Fruit fly (Drosophila melanogaster) whole organism, embryonic: ENCODE results near the gene Neurl4.
A peak's percentile ranks its signal among the peaks of the same experiment; 100 is the strongest.

Experiments
- CG10431 ChIP-seq: fragments of 200-800 bp; sonication (Bioruptor generic); optimal IDR thresholded peaks from 3 replicates; lab custom pipeline; 2018; ENCODE audit warnings: missing biosample characterization, mild to moderate bottlenecking, missing genetic modification characterization
- CG11093 ChIP-seq: fragments of 200-800 bp; sonication (Bioruptor generic); IDR thresholded peaks from 3 replicates; pipeline ENCODE4 v1.3.6; 2022; ENCODE audit warnings: missing biosample characterization, missing genetic modification characterization
- CG11247 ChIP-seq: fragments of 200-800 bp; sonication (Bioruptor generic); IDR thresholded peaks from 2 replicates; pipeline ENCODE4 v1.3.6; 2022; ENCODE audit warnings: missing biosample characterization, missing genetic modification characterization
- CG12071 ChIP-seq: fragments of 200-800 bp; sonication (Bioruptor generic); optimal IDR thresholded peaks from 3 replicates; lab custom pipeline; 2018; ENCODE audit warnings: missing biosample characterization, mild to moderate bottlenecking, missing genetic modification characterization
- CG12104 ChIP-seq: fragments of 200-800 bp; sonication (Bioruptor generic); optimal IDR thresholded peaks from 3 replicates; lab custom pipeline; 2016; ENCODE audit warnings: missing biosample characterization, missing genetic modification characterization
- CG12155 ChIP-seq: fragments of 200-800 bp; sonication (Bioruptor generic); optimal IDR thresholded peaks from 3 replicates; lab custom pipeline; 2016; ENCODE audit warnings: missing biosample characterization, missing genetic modification characterization
- CG12236 ChIP-seq: fragments of 200-800 bp; sonication (Bioruptor generic); optimal IDR thresholded peaks from 2 replicates; lab custom pipeline; 2016; ENCODE audit warnings: missing biosample characterization, missing genetic modification characterization
- CG13123 ChIP-seq: fragments of 200-800 bp; sonication (Bioruptor generic); optimal IDR thresholded peaks from 2 replicates; lab custom pipeline; 2016; ENCODE audit warnings: missing biosample characterization, missing genetic modification characterization
- CG14441 ChIP-seq: fragments of 200-800 bp; sonication (Bioruptor generic); IDR thresholded peaks from 2 replicates; pipeline ENCODE4 v1.3.6; 2022; ENCODE audit warnings: missing biosample characterization, missing genetic modification characterization
- CG15601 ChIP-seq: fragments of 200-800 bp; sonication (Bioruptor generic); optimal IDR thresholded peaks from 3 replicates; lab custom pipeline; 2019; ENCODE audit warnings: missing biosample characterization, mild to moderate bottlenecking, missing genetic modification characterization, moderate library complexity
- CG15696 ChIP-seq: fragments of 200-800 bp; sonication (Bioruptor generic); optimal IDR thresholded peaks from 2 replicates; lab custom pipeline; 2019; ENCODE audit warnings: missing biosample characterization, mild to moderate bottlenecking, missing genetic modification characterization, moderate library complexity
- CG17328 ChIP-seq: fragments of 200-800 bp; sonication (Bioruptor generic); IDR thresholded peaks from 2 replicates; pipeline ENCODE4 v1.3.6; 2022; ENCODE audit warnings: missing biosample characterization, missing genetic modification characterization
- CG18764 ChIP-seq: fragments of 200-800 bp; sonication (Bioruptor generic); optimal IDR thresholded peaks from 3 replicates; lab custom pipeline; 2016; ENCODE audit warnings: missing biosample characterization, missing genetic modification characterization
- CG2120 ChIP-seq: fragments of 200-800 bp; sonication (Bioruptor generic); optimal IDR thresholded peaks from 3 replicates; lab custom pipeline; 2016; ENCODE audit warnings: missing biosample characterization, missing genetic modification characterization
- CG2129 ChIP-seq: fragments of 200-800 bp; sonication (Bioruptor generic); IDR thresholded peaks from 2 replicates; pipeline ENCODE4 v1.3.6; 2022; ENCODE audit warnings: missing biosample characterization, missing genetic modification characterization; ENCODE audit not compliant: partially characterized antibody
- CG2875 ChIP-seq: fragments of 200-800 bp; sonication (Bioruptor generic); optimal IDR thresholded peaks from 2 replicates; lab custom pipeline; 2017; ENCODE audit warnings: missing biosample characterization, mild to moderate bottlenecking, missing genetic modification characterization, missing genetic modification reagents
- CG3726 ChIP-seq: fragments of 200-800 bp; sonication (Bioruptor generic); IDR thresholded peaks from 3 replicates; pipeline ENCODE4, ENCODE4 v1.3.6; 2022; ENCODE audit warnings: missing biosample characterization, missing genetic modification characterization
- CG4282 ChIP-seq: fragments of 200-800 bp; sonication (Bioruptor generic); optimal IDR thresholded peaks from 2 replicates; lab custom pipeline; 2016; ENCODE audit warnings: missing biosample characterization, missing genetic modification characterization
- CG4820 ChIP-seq: fragments of 200-800 bp; sonication (Bioruptor generic); optimal IDR thresholded peaks from 3 replicates; lab custom pipeline; 2016; ENCODE audit warnings: missing biosample characterization, missing genetic modification characterization
- CG5180 ChIP-seq: fragments of 200-800 bp; sonication (Bioruptor generic); optimal IDR thresholded peaks from 3 replicates; lab custom pipeline; 2017; ENCODE audit warnings: missing biosample characterization, missing genetic modification characterization, mild to moderate bottlenecking, moderate library complexity, missing genetic modification reagents
- CG5953 ChIP-seq: fragments of 200-800 bp; sonication (Bioruptor generic); IDR thresholded peaks from 2 replicates; pipeline ENCODE4 v1.3.6; 2022; ENCODE audit warnings: missing biosample characterization, missing genetic modification characterization
- CG6791 ChIP-seq: fragments of 200-800 bp; sonication (Bioruptor generic); IDR thresholded peaks from 3 replicates; pipeline ENCODE4 v1.3.6; 2022; ENCODE audit warnings: missing biosample characterization, missing genetic modification characterization; ENCODE audit not compliant: partially characterized antibody
- CG7928 ChIP-seq: fragments of 200-800 bp; sonication (Bioruptor generic); optimal IDR thresholded peaks from 2 replicates; lab custom pipeline; 2017; ENCODE audit warnings: missing biosample characterization, mild to moderate bottlenecking, missing genetic modification characterization
- CG8290 ChIP-seq, 3 experiments: fragments of 200-800 bp; sonication (Bioruptor generic); optimal IDR thresholded peaks; 2 replicates each; lab custom pipeline; 2016 to 2019; ENCODE audit warnings: missing biosample characterization in 3 of 3, missing genetic modification characterization in 3 of 3, mild to moderate bottlenecking in 2 of 3, moderate library complexity in 1 of 3
- CG8388 ChIP-seq: fragments of 200-800 bp; sonication (Bioruptor generic); optimal IDR thresholded peaks from 2 replicates; lab custom pipeline; 2019; ENCODE audit warnings: missing biosample characterization, mild to moderate bottlenecking, missing genetic modification characterization, moderate library complexity
- Drgx ChIP-seq: fragments of 200-800 bp; sonication (Bioruptor generic); IDR thresholded peaks from 2 replicates; pipeline ENCODE4 v1.3.6; 2022; ENCODE audit warnings: missing biosample characterization, missing genetic modification characterization
- Sry-β ChIP-seq: fragments of 200-800 bp; sonication (Bioruptor generic); optimal IDR thresholded peaks from 2 replicates; lab custom pipeline; 2018; ENCODE audit warnings: missing biosample characterization, mild to moderate bottlenecking, missing genetic modification characterization, moderate library complexity
- TFAM ChIP-seq: fragments of 200-800 bp; sonication (Bioruptor generic); optimal IDR thresholded peaks from 2 replicates; lab custom pipeline; 2017; ENCODE audit warnings: missing biosample characterization, missing genetic modification characterization, inconsistent platforms
- YL-1 ChIP-seq: fragments of 200-800 bp; sonication (Bioruptor generic); optimal IDR thresholded peaks from 3 replicates; lab custom pipeline; 2017; ENCODE audit warnings: missing biosample characterization, mild to moderate bottlenecking, missing genetic modification characterization
- ase ChIP-seq: fragments of 200-800 bp; sonication (Bioruptor generic); IDR thresholded peaks from 3 replicates; pipeline ENCODE4 v1.3.6; 2022; ENCODE audit warnings: missing biosample characterization, missing genetic modification characterization
- bbx ChIP-seq: fragments of 200-800 bp; sonication (Bioruptor generic); IDR thresholded peaks from 2 replicates; pipeline ENCODE4 v1.3.6; 2022; ENCODE audit warnings: missing biosample characterization, missing genetic modification characterization; ENCODE audit not compliant: partially characterized antibody
- eyg ChIP-seq: fragments of 200-800 bp; sonication (Bioruptor generic); optimal IDR thresholded peaks from 3 replicates; lab custom pipeline; 2016; ENCODE audit warnings: missing biosample characterization, missing genetic modification characterization
- gce ChIP-seq: fragments of 200-800 bp; sonication (Bioruptor generic); IDR thresholded peaks from 3 replicates; pipeline ENCODE4 v1.3.6; 2022; ENCODE audit warnings: missing biosample characterization, missing genetic modification characterization
- gem ChIP-seq: fragments of 200-800 bp; sonication (Bioruptor generic); optimal IDR thresholded peaks from 2 replicates; lab custom pipeline; 2019; ENCODE audit warnings: missing biosample characterization, mild to moderate bottlenecking, missing genetic modification characterization, moderate library complexity
- gsb ChIP-seq: fragments of 200-800 bp; sonication (Bioruptor generic); IDR thresholded peaks from 2 replicates; pipeline ENCODE4 v1.3.6; 2022; ENCODE audit warnings: missing biosample characterization, missing genetic modification characterization
- kah ChIP-seq: fragments of 200-800 bp; sonication (Bioruptor generic); optimal IDR thresholded peaks from 2 replicates; lab custom pipeline; 2018; ENCODE audit warnings: missing biosample characterization, mild to moderate bottlenecking, missing genetic modification characterization
- kni ChIP-seq: fragments of 200-800 bp; sonication (Bioruptor generic); optimal IDR thresholded peaks from 3 replicates; lab custom pipeline; 2017; ENCODE audit warnings: mild to moderate bottlenecking, missing biosample characterization, missing genetic modification reagents, missing genetic modification characterization
- nerfin-2 ChIP-seq: fragments of 200-800 bp; sonication (Bioruptor generic); IDR thresholded peaks from 2 replicates; pipeline ENCODE4 v1.3.6; 2022; ENCODE audit warnings: missing biosample characterization, missing genetic modification characterization; ENCODE audit not compliant: partially characterized antibody
- nmo ChIP-seq: fragments of 200-800 bp; sonication (Bioruptor generic); optimal IDR thresholded peaks from 2 replicates; lab custom pipeline; 2018; ENCODE audit warnings: missing biosample characterization, mild to moderate bottlenecking, missing genetic modification characterization, moderate library complexity
- sc ChIP-seq, 3 experiments: fragments of >200 bp in 2 of 3; fragments of 200-800 bp in 1 of 3; sonication (Bioruptor generic) in 1 of 3; optimal IDR thresholded peaks; 2 replicates in 2 of 3; 3 replicates in 1 of 3; lab custom pipeline; 2017; ENCODE audit warnings: mild to moderate bottlenecking in 1 of 3, missing biosample characterization in 1 of 3, missing genetic modification characterization in 1 of 3, missing genetic modification reagents in 1 of 3
- scrt ChIP-seq: fragments of 200-800 bp; sonication (Bioruptor generic); optimal IDR thresholded peaks from 2 replicates; lab custom pipeline; 2018; ENCODE audit warnings: missing biosample characterization, mild to moderate bottlenecking, missing genetic modification characterization, moderate library complexity
- seq ChIP-seq: fragments of 200-800 bp; sonication (Bioruptor generic); IDR thresholded peaks from 2 replicates; pipeline ENCODE4 v1.3.6; 2022; ENCODE audit warnings: missing biosample characterization, missing genetic modification characterization
- sim ChIP-seq: fragments of 200-800 bp; sonication (Bioruptor generic); IDR thresholded peaks from 2 replicates; pipeline ENCODE4 v1.3.6; 2022; ENCODE audit warnings: missing biosample characterization, missing genetic modification characterization
- sna ChIP-seq: fragments of 200-800 bp; sonication (Bioruptor generic); IDR thresholded peaks from 2 replicates; pipeline ENCODE4 v1.3.6; 2022; ENCODE audit warnings: missing biosample characterization, missing genetic modification characterization; ENCODE audit not compliant: partially characterized antibody
- sqz ChIP-seq: fragments of 200-800 bp; sonication (Bioruptor generic); optimal IDR thresholded peaks from 3 replicates; lab custom pipeline; 2018; ENCODE audit warnings: missing biosample characterization, mild to moderate bottlenecking, missing genetic modification characterization
- tna ChIP-seq: fragments of 200-800 bp; sonication (Bioruptor generic); IDR thresholded peaks from 2 replicates; pipeline ENCODE4 v1.3.6; 2022; ENCODE audit warnings: missing biosample characterization, missing genetic modification characterization; ENCODE audit not compliant: partially characterized antibody
- toy ChIP-seq: fragments of 200-800 bp; sonication (Bioruptor generic); IDR thresholded peaks from 2 replicates; pipeline ENCODE4 v1.3.6; 2022; ENCODE audit warnings: missing biosample characterization, missing genetic modification characterization
- wdn ChIP-seq: fragments of 200-800 bp; sonication (Bioruptor generic); IDR thresholded peaks from 2 replicates; pipeline ENCODE4 v1.3.6; 2022; ENCODE audit warnings: missing biosample characterization, missing genetic modification characterization

Gene Neurl4

DNA sequence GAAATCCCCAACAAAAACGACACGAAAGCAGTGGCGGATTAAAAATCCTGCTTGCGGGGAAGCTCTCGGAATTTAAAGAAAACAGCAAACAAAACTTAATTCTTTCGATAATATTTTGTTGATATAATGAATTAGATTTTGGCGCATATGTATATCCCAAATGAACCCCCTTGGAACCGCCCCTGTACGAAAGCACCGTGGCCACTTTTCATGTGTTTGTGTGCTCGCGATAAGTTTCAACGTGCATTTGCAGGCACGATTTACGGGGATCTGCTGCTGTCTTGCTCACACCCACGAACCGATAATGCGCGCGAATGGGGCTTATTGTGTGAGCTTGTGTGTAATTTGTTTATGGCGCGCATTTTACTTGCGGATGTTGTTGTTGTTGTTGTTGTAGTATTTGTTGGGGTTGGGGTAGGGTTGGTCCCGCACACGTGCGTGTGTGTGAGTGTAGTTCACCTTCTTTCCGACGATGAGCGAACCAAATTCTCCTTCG, 44.7 kb downstream of the Neurl4 start (continued):
- peak; percentile 98 for TF ChIP-seq CG14441 (GFP tag; lab: Robert Waterston, UW)
- no peak for TF ChIP-seq sna (GFP tag; lab: Robert Waterston, UW)
- peak; percentile 95 for TF ChIP-seq CG12071 (GFP tag; lab: Kevin White, UChicago)
- TF ChIP-seq CG5180 (GFP tag; lab: Kevin White, UChicago): peak; percentile 90
- TF ChIP-seq CG2120: peak; percentile 97
- TF ChIP-seq toy (GFP tag; lab: Robert Waterston, UW): no peak
- TF ChIP-seq sqz (GFP tag; lab: Kevin White, UChicago): no peak
- peak; percentile 90 for TF ChIP-seq CG8388 (GFP tag; lab: Kevin White, UChicago)
- peak; percentile 94 for TF ChIP-seq CG4282
- peak; percentile 82 for TF ChIP-seq CG10431 (GFP tag; lab: Kevin White, UChicago)
- TF ChIP-seq scrt (GFP tag; lab: Kevin White, UChicago): peak; percentile 86
- peak; percentile 92 for TF ChIP-seq CG15601 (tag; lab: Kevin White, UChicago)
- TF ChIP-seq gce (GFP tag; lab: Robert Waterston, UW): peak; percentile 93
- TF ChIP-seq CG12155 (GFP tag; lab: Kevin White, UChicago): peak; percentile 91
- TF ChIP-seq sc (optimal IDR thresholded peaks at IDR 0.05; lab: Kevin White, UChicago): no peak
- TF ChIP-seq sc (GFP tag; optimal IDR thresholded peaks at IDR 0.05; lab: Kevin White, UChicago): peak; percentile 85
- TF ChIP-seq CG18764 (GFP tag; lab: Kevin White, UChicago): peak; percentile 91
- peak; percentile 21 for TF ChIP-seq Sry-β
- peak; percentile 90 for TF ChIP-seq CG13123 (GFP tag; lab: Kevin White, UChicago)
- peak; percentile 97 for TF ChIP-seq CG17328
- TF ChIP-seq YL-1 (GFP tag; lab: Kevin White, UChicago): peak; percentile 74
- TF ChIP-seq gsb (GFP tag; lab: Robert Waterston, UW): peak; percentile 83
- peak; percentile 99 for TF ChIP-seq Drgx (GFP tag; lab: Robert Waterston, UW)
- TF ChIP-seq wdn: peak; percentile 87
- peak; percentile 72 for TF ChIP-seq CG7928
- TF ChIP-seq nerfin-2 (GFP tag; lab: Robert Waterston, UW): no peak; the same call in 1 of the 2 replicates
- peak; percentile 94 for TF ChIP-seq seq
- peak; percentile 68 for TF ChIP-seq CG15696 (tag; lab: Kevin White, UChicago)
- TF ChIP-seq CG8290 (GFP tag; optimal IDR thresholded peaks at IDR 0.05; lab: Kevin White, UChicago): peak; percentile 78
- peak; percentile 39 to 98 for TF ChIP-seq CG8290 (tag; optimal IDR thresholded peaks at IDR 0.05; lab: Kevin White, UChicago)
- TF ChIP-seq CG3726 (GFP tag; lab: Robert Waterston, UW): peak; percentile 82; the same call in 2 of the 3 replicates
- TF ChIP-seq kah: peak; percentile 89
- peak; percentile 88 for TF ChIP-seq kni (GFP tag; lab: Kevin White, UChicago)
- no peak for TF ChIP-seq CG6791 (GFP tag; lab: Robert Waterston, UW)
- peak; percentile 97 for TF ChIP-seq gem
- peak; percentile 96 for TF ChIP-seq nmo (GFP tag; lab: Kevin White, UChicago)
- peak; percentile 94 for TF ChIP-seq CG4820
- TF ChIP-seq tna (GFP tag; lab: Robert Waterston, UW): no peak
- TF ChIP-seq CG12236 (GFP tag; lab: Kevin White, UChicago): peak; percentile 88
- peak; percentile 94 for TF ChIP-seq CG5953 (GFP tag; lab: Robert Waterston, UW)
- TF ChIP-seq CG2875: peak; percentile 93
- peak; percentile 78 for TF ChIP-seq TFAM (GFP tag; lab: Kevin White, UChicago)
- TF ChIP-seq sim: peak; percentile 61; the same call in 1 of the 2 replicates
- peak; percentile 91 for TF ChIP-seq CG11247
- peak; percentile 93 for TF ChIP-seq CG11093
- no peak for TF ChIP-seq CG2129 (GFP tag; lab: Robert Waterston, UW)
- TF ChIP-seq eyg (GFP tag; lab: Kevin White, UChicago): peak; percentile 93
- TF ChIP-seq CG12104: peak; percentile 88
- peak; percentile 35; the same call in 1 of the 2 replicates for TF ChIP-seq bbx (GFP tag; lab: Robert Waterston, UW)
- peak; percentile 90 for TF ChIP-seq ase (GFP tag; lab: Robert Waterston, UW)
